Worm (Caenorhabditis elegans): ENCODE data around the gene F46C5.1.

F46C5.1 gene

ce11 chrII:8820126-8820972 lies 641 bp downstream of the F46C5.1 start (continued):
- TF ChIP-seq ces-1 (GFP tag; optimal IDR thresholded peaks at IDR 0.05) (no peak), tlp-1 (tag; optimal IDR thresholded peaks at IDR 0.05) (no peak), elt-2 (tag; optimal IDR thresholded peaks at IDR 0.05) (no peak), nhr-47 (tag; optimal IDR thresholded peaks at IDR 0.05) (peak; percentile 48), elt-3 (tag; optimal IDR thresholded peaks at IDR 0.05) (peak in 3 of 6 experiments; percentile 30 to 61 (median 33)), lin-13 (GFP tag; optimal IDR thresholded peaks at IDR 0.05) (peak; percentile 3), pqm-1 (tag; optimal IDR thresholded peaks at IDR 0.05) (no peak), rnt-1 (tag; optimal IDR thresholded peaks at IDR 0.05) (peak; percentile 9), fkh-4 (tag; optimal IDR thresholded peaks at IDR 0.05; ENCODE audit: borderline replicate concordance) (no peak), lir-3 (tag; optimal IDR thresholded peaks at IDR 0.05; ENCODE audit: poor library complexity) (peak; percentile 28), nhr-77 (tag; optimal IDR thresholded peaks at IDR 0.05) (no peak), C16A3.4 (tag; optimal IDR thresholded peaks at IDR 0.05) (no peak), blmp-1 (tag; optimal IDR thresholded peaks at IDR 0.05) (peak; percentile 33), lin-35 (GFP tag; optimal IDR thresholded peaks at IDR 0.05) (peak in 1 of 2 experiments; percentile 48), grh-1 (GFP tag; IDR thresholded peaks at IDR 0.05) (0 out of 2 replicates have a peak, but pooled peaks have one; percentile 25), skn-1 (tag; optimal IDR thresholded peaks at IDR 0.05) (no peak), efl-3 (GFP tag; optimal IDR thresholded peaks at IDR 0.05) (no peak), nhr-20 (tag; optimal IDR thresholded peaks at IDR 0.05) (peak; percentile 57), aly-2 (tag; optimal IDR thresholded peaks at IDR 0.05) (peak; percentile 35), nhr-85 (tag) (peak; percentile 73), tbx-2 (tag; optimal IDR thresholded peaks at IDR 0.05) (peak; percentile 42), lin-15B (tag; optimal IDR thresholded peaks at IDR 0.05) (peak; percentile 8), mdl-1 (tag; optimal IDR thresholded peaks at IDR 0.05) (no peak), Y116A8C.19 (tag; optimal IDR thresholded peaks at IDR 0.05; ENCODE audit: borderline replicate concordance) (no peak)

ce11 chrII:8818978-8819896 lies 1.8 kb downstream of the F46C5.1 start, which contains the start of gene F46C5.10:
F46C5.10 (minus strand) TSS chrII:8819028.
- peak; percentile 58 for TF ChIP-seq nhr-71 (tag; optimal IDR thresholded peaks at IDR 0.05)
- TF ChIP-seq nhr-85 (tag) = peak; percentile 88
- peak; percentile 87 for TF ChIP-seq nhr-19 (GFP tag; conservative IDR thresholded peaks at IDR 0.05)
- TF ChIP-seq nhr-20 (tag; optimal IDR thresholded peaks at IDR 0.05) = peak; percentile 55
- peak in 1 of 2 experiments; percentile 33 for TF ChIP-seq lin-35 (GFP tag; optimal IDR thresholded peaks at IDR 0.05)
- TF ChIP-seq efl-1 (optimal IDR thresholded peaks at IDR 0.05) = no peak
- TF ChIP-seq efl-1 (GFP tag; optimal IDR thresholded peaks at IDR 0.05 in 1 of 2) = peak in 1 of 2 experiments; percentile 67
- TF ChIP-seq mep-1 (tag; optimal IDR thresholded peaks at IDR 0.05) = peak; percentile 5
- TF ChIP-seq nhr-90 (tag; optimal IDR thresholded peaks at IDR 0.05; ENCODE audit: poor library complexity) = peak; percentile 67
- peak in 3 of 6 experiments; percentile 17 to 46 (median 17) for TF ChIP-seq elt-3 (tag; optimal IDR thresholded peaks at IDR 0.05)
- TF ChIP-seq efl-3 (GFP tag; optimal IDR thresholded peaks at IDR 0.05) = no peak
- TF ChIP-seq tbx-2 (tag; optimal IDR thresholded peaks at IDR 0.05) = peak; percentile 25
- no peak for TF ChIP-seq swsn-7 (tag; optimal IDR thresholded peaks at IDR 0.05)
- peak; percentile 6 for TF ChIP-seq snu-23 (GFP tag; optimal IDR thresholded peaks at IDR 0.05)
- TF ChIP-seq lsy-2 (tag; optimal IDR thresholded peaks at IDR 0.05) = peak in 1 of 2 experiments; percentile 23
- no peak for TF ChIP-seq elt-2 (tag; optimal IDR thresholded peaks at IDR 0.05)
- TF ChIP-seq nhr-47 (tag; optimal IDR thresholded peaks at IDR 0.05) = peak; percentile 27

ce11 chrII:8818257-8818656 lies 2.7 kb downstream of the F46C5.1 start:
- TF ChIP-seq nhr-85 (tag) (peak; percentile 96), mep-1 (tag; optimal IDR thresholded peaks at IDR 0.05) (no peak), elt-2 (tag; optimal IDR thresholded peaks at IDR 0.05) (no peak), nhr-90 (tag; optimal IDR thresholded peaks at IDR 0.05; ENCODE audit: poor library complexity) (peak; percentile 69), fkh-4 (tag; optimal IDR thresholded peaks at IDR 0.05; ENCODE audit: borderline replicate concordance) (no peak), nhr-19 (GFP tag; conservative IDR thresholded peaks at IDR 0.05) (peak; percentile 72), zag-1 (tag; optimal IDR thresholded peaks at IDR 0.05) (no peak), nhr-47 (tag; optimal IDR thresholded peaks at IDR 0.05) (peak; percentile 30), grh-1 (GFP tag; IDR thresholded peaks at IDR 0.05) (0 out of 2 replicates have a peak, but pooled peaks have one; percentile 8), nhr-84 (tag; optimal IDR thresholded peaks at IDR 0.05) (no peak), ama-1 (optimal IDR thresholded peaks at IDR 0.05) (no peak), nhr-71 (tag; optimal IDR thresholded peaks at IDR 0.05) (peak; percentile 75), vab-15 (tag; optimal IDR thresholded peaks at IDR 0.05) (no peak), lin-39 (tag; optimal IDR thresholded peaks at IDR 0.05) (no peak), fos-1 (tag; optimal IDR thresholded peaks at IDR 0.05) (no peak), snu-23 (GFP tag; optimal IDR thresholded peaks at IDR 0.05) (peak; percentile 44), isw-1 (GFP tag; IDR thresholded peaks at IDR 0.05) (no peak), lir-3 (tag; optimal IDR thresholded peaks at IDR 0.05; ENCODE audit: poor library complexity) (no peak), efl-3 (GFP tag; optimal IDR thresholded peaks at IDR 0.05) (no peak), hlh-4 (tag; optimal IDR thresholded peaks at IDR 0.05) (no peak), ceh-90 (tag; optimal IDR thresholded peaks at IDR 0.05) (no peak), nhr-28 (tag; optimal IDR thresholded peaks at IDR 0.05) (no peak), fkh-8 (tag; optimal IDR thresholded peaks at IDR 0.05) (no peak)

Measured in whole organism, L1 larva.